Worm (Caenorhabditis elegans): ENCODE data around the gene K12H6.6.

Gene K12H6.6

DNA sequence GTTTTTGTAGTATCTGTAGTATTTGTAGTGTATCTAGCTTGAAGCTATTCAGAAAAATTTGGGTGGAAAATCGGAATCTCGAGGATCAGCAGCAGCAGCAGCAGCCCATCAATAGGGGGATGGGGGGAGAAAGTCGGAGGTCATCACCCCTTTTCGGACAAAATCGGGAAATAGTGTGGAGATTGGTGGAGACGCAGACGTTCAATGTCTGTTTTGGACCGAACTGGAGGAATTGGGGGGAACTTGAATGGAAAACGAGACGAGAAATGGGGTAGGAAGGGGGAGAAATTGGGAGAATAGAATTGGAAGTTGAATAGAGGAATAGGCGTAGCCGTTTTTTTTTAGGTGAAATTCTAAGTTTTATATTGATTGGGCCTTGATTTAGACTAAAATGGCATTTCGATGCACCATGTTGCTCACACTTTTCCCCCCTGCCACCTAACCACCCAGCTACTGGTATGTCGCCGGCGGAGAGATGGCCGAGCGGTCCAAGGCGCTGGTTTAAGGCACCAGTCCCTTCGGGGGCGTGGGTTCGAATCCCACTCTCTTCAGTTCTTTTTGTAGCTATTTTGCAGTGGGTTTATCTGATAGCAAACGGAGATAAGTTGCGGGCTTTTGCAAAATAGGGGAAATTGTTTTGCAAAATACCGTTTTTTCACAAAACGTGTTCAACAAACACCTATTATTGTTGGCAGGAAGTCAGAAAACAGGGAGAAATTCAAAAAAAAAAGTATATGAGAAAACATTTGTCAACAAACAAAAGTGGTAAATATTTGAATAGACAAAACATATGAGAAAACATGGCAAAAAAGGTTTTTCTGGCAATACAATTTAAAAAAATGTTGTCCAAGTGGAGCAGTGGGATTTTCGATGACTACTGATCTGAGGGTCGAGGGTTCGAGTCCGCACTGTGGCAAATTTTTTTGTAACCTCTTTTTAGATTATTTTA is 29.1 kb upstream of the K12H6.6 start:
- TF ChIP-seq snpc-1.3 (tag; optimal IDR thresholded peaks at IDR 0.05; ENCODE audit: insufficient read depth) (no peak), pbrm-1 (GFP tag; IDR thresholded peaks at IDR 0.05) (peak; percentile 35; the same call in 1 of the 2 replicates), hsf-1 (GFP tag; IDR thresholded peaks at IDR 0.05) (no peak), C17E4.6 (GFP tag; IDR thresholded peaks at IDR 0.05) (0 out of 2 replicates have a peak, but pooled peaks have one; percentile 12), F55B11.4 (tag; optimal IDR thresholded peaks at IDR 0.05; ENCODE audit: borderline replicate concordance, insufficient read depth) (no peak), pha-4 (tag; optimal IDR thresholded peaks at IDR 0.05) (no peak), rcor-1 (GFP tag; IDR thresholded peaks at IDR 0.05) (peak; percentile 29; the same call in 1 of the 2 replicates), lin-54 (GFP tag; optimal IDR thresholded peaks at IDR 0.05) (peak; percentile 17), ceh-100 (GFP tag; IDR thresholded peaks at IDR 0.05) (0 out of 2 replicates have a peak, but pooled peaks have one; percentile 35), B0035.1 (tag; optimal IDR thresholded peaks at IDR 0.05) (no peak), cebp-1 (GFP tag; IDR thresholded peaks at IDR 0.05) (no peak), cebp-1 (tag; optimal IDR thresholded peaks at IDR 0.05) (peak; percentile 50), zfh-2 (GFP tag; conservative IDR thresholded peaks at IDR 0.05) (peak; percentile 62), unc-62 (GFP tag; optimal IDR thresholded peaks at IDR 0.05) (no peak), lin-40 (tag; optimal IDR thresholded peaks at IDR 0.05) (no peak), efl-1 (GFP tag; optimal IDR thresholded peaks at IDR 0.05) (no peak), ZK185.1 (tag; optimal IDR thresholded peaks at IDR 0.05; ENCODE audit: poor library complexity, severe bottlenecking) (no peak), mcd-1 (GFP tag; IDR thresholded peaks at IDR 0.05) (peak; percentile 35; the same call in 1 of the 2 replicates), B0019.2 (GFP tag; conservative IDR thresholded peaks at IDR 0.05) (no peak), Y79H2A.3 (GFP tag; conservative IDR thresholded peaks at IDR 0.05) (peak; percentile 59; the same call in 1 of the 2 replicates), F49E8.2 (tag; optimal IDR thresholded peaks at IDR 0.05; ENCODE audit: insufficient read depth) (no peak), F52B5.7 (tag; optimal IDR thresholded peaks at IDR 0.05) (no peak), bed-2 (GFP tag; IDR thresholded peaks at IDR 0.05) (no peak), hmg-20 (GFP tag; IDR thresholded peaks at IDR 0.05) (no peak), lin-26 (GFP tag; IDR thresholded peaks at IDR 0.05) (peak; percentile 76), F22D6.2 (tag; optimal IDR thresholded peaks at IDR 0.05) (no peak), nhr-80 (tag; optimal IDR thresholded peaks at IDR 0.05) (no peak), let-526 (GFP tag; IDR thresholded peaks at IDR 0.05) (peak; percentile 73; the same call in 1 of the 2 replicates), nhr-27 (tag; optimal IDR thresholded peaks at IDR 0.05) (no peak), nfya-2 (GFP tag; IDR thresholded peaks at IDR 0.05) (no peak), madf-8 (GFP tag; conservative IDR thresholded peaks at IDR 0.05) (no peak), hrde-1 (tag; optimal IDR thresholded peaks at IDR 0.05; ENCODE audit: borderline replicate concordance) (no peak), F37B4.10 (GFP tag; IDR thresholded peaks at IDR 0.05) (no peak), rec-8 (tag; optimal IDR thresholded peaks at IDR 0.05) (peak; percentile 37 to 55), sdz-38 (tag; optimal IDR thresholded peaks at IDR 0.05) (no peak), ccch-3 (GFP tag; optimal IDR thresholded peaks at IDR 0.05) (no peak), ets-4 (GFP tag; optimal IDR thresholded peaks at IDR 0.05) (no peak), ekl-4 (GFP tag; IDR thresholded peaks at IDR 0.05) (peak; percentile 35; the same call in 1 of the 2 replicates), mel-28 (tag; optimal IDR thresholded peaks at IDR 0.05; ENCODE audit: borderline replicate concordance) (no peak), akir-1 (GFP tag; optimal IDR thresholded peaks at IDR 0.05) (no peak), T07F8.4 (tag; optimal IDR thresholded peaks at IDR 0.05) (no peak), chd-7 (tag; optimal IDR thresholded peaks at IDR 0.05) (peak; percentile 19), K11D2.4 (GFP tag; IDR thresholded peaks at IDR 0.05) (no peak), snpc-1.1 (tag; optimal IDR thresholded peaks at IDR 0.05; ENCODE audit: insufficient read depth) (no peak), lag-1 (GFP tag; IDR thresholded peaks at IDR 0.05) (no peak)

All from whole organism, young adult.